Worm (Caenorhabditis elegans): ENCODE results near the gene fln-2.

The fln-2 gene

DNA sequence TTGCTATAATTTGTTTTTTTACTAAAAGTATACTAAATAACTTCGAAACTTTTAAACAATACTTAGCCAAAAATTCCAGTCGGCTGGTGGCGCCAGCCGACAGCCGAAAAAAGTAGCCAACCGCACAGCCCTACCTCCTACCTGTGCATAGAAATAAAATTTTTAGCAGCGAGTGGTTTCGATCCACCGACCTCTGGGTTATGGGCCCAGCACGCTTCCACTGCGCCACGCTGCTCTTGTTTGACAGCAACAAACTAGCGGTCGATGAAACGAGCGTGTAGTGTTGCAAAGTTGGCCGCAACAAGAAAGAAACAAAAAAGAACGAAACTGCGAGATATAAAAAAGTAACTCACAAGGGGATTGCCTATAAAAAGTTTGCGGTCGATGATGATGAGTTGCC lies 24.5 kb upstream of the fln-2 start (continued):
- no peak for TF ChIP-seq elt-1 (tag; optimal IDR thresholded peaks at IDR 0.05)
- TF ChIP-seq zag-1 (tag; optimal IDR thresholded peaks at IDR 0.05): no peak

- TF ChIP-seq fkh-10 (GFP tag; optimal IDR thresholded peaks at IDR 0.05): peak; percentile 39
- TF ChIP-seq sea-2 (GFP tag; optimal IDR thresholded peaks at IDR 0.05): no peak
These were observed 23.8 kb upstream of the fln-2 start for ce11 chrX:9373729-9374128.

DNA sequence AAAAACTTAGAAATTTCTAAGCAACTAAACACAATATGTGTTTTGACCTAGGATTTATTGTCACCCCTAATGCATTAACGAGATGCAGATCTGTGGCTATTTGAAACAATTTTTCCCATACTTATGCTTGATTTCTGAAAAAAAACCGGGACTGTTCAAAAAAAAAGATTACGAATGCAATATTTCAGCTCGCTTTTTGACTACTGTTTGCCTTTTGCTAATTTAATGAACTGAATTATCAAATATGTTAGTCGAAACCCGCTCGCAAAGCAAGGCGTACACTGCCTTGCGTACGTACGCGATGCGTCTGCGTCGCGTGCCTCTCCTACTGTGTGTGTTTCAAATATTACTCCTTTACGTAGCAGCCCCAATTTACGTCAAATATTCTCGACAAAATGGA lies 10.5 kb upstream of the fln-2 start, which contains the start of gene C23F12.4:
TSS of gene C23F12.4 (plus strand) at position 301 of the 400 bp plus-strand sequence.
- TF ChIP-seq fos-1 (tag; optimal IDR thresholded peaks at IDR 0.05) (no peak), nhr-237 (tag; optimal IDR thresholded peaks at IDR 0.05) (no peak), unc-39 (tag; optimal IDR thresholded peaks at IDR 0.05) (no peak), jun-1 (tag; optimal IDR thresholded peaks at IDR 0.05) (no peak), R02D3.7 (tag; optimal IDR thresholded peaks at IDR 0.05) (no peak), pha-4 (tag; optimal IDR thresholded peaks at IDR 0.05) (no peak), elt-3 (tag; optimal IDR thresholded peaks at IDR 0.05) (no peak), sea-2 (GFP tag; optimal IDR thresholded peaks at IDR 0.05) (no peak)

DNA sequence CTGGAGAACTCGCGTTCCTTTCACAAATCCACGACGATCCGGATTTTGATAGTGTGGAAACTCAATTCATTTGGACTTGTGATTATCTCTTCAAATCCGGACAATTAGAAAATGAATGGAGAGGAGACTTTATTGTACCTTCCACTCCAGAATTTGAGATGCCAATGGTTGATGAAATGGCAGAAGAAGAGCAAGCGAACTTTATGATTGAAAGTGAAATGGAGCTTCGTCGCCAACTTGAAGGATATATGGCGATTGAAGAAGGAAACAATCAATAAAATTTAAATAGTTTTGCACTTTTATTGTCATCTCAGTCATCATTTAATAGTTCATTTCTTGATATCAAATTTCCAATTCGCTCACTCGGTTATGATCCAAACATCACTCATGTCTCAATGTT lies 8.8 kb upstream of the fln-2 start:
- no peak for TF ChIP-seq ceh-9 (tag; optimal IDR thresholded peaks at IDR 0.05)
- no peak for TF ChIP-seq egl-27 (tag; optimal IDR thresholded peaks at IDR 0.05)
- no peak for TF ChIP-seq nhr-77 (tag; optimal IDR thresholded peaks at IDR 0.05)
- TF ChIP-seq ceh-16 (tag; optimal IDR thresholded peaks at IDR 0.05): no peak
- no peak for TF ChIP-seq fkh-2 (tag; optimal IDR thresholded peaks at IDR 0.05)
- TF ChIP-seq elt-2 (tag; optimal IDR thresholded peaks at IDR 0.05): no peak

ce11 chrX:9391345-9391744 lies 6.2 kb upstream of the fln-2 start, which contains the start of gene C23F12.3:
C23F12.3 (plus strand) TSS chrX:9391645.
- TF ChIP-seq jun-1 (tag; optimal IDR thresholded peaks at IDR 0.05) (no peak), nhr-23 (tag; optimal IDR thresholded peaks at IDR 0.05) (no peak), fkh-10 (GFP tag; optimal IDR thresholded peaks at IDR 0.05) (no peak), fkh-2 (tag; optimal IDR thresholded peaks at IDR 0.05) (no peak), lsy-12 (tag; optimal IDR thresholded peaks at IDR 0.05) (no peak), zag-1 (tag; optimal IDR thresholded peaks at IDR 0.05) (no peak), aly-2 (tag; optimal IDR thresholded peaks at IDR 0.05) (no peak), ztf-11 (tag; optimal IDR thresholded peaks at IDR 0.05) (no peak), unc-62 (GFP tag; optimal IDR thresholded peaks at IDR 0.05) (no peak), eor-1 (tag; optimal IDR thresholded peaks at IDR 0.05) (no peak), pqm-1 (tag; optimal IDR thresholded peaks at IDR 0.05) (no peak), elt-1 (tag; optimal IDR thresholded peaks at IDR 0.05) (no peak), hmg-11 (tag; optimal IDR thresholded peaks at IDR 0.05) (no peak), nhr-12 (tag; optimal IDR thresholded peaks at IDR 0.05) (no peak), snpc-4 (tag; optimal IDR thresholded peaks at IDR 0.05) (no peak), elt-2 (tag; optimal IDR thresholded peaks at IDR 0.05) (no peak), nhr-43 (tag; optimal IDR thresholded peaks at IDR 0.05; ENCODE audit: poor library complexity, severe bottlenecking) (no peak)

ce11 chrX:9393750-9394149 lies 3.8 kb upstream of the fln-2 start, which contains the start of gene C23F12.9:
C23F12.9 (plus strand) TSS chrX:9394050.
- TF ChIP-seq ztf-4 (tag; optimal IDR thresholded peaks at IDR 0.05) (no peak), aly-2 (tag; optimal IDR thresholded peaks at IDR 0.05) (no peak), fkh-10 (GFP tag; optimal IDR thresholded peaks at IDR 0.05) (no peak), ceh-82 (tag; optimal IDR thresholded peaks at IDR 0.05) (no peak), fkh-2 (tag; optimal IDR thresholded peaks at IDR 0.05) (no peak), ZK546.5 (tag; optimal IDR thresholded peaks at IDR 0.05) (no peak), ceh-9 (tag; optimal IDR thresholded peaks at IDR 0.05) (no peak), fos-1 (tag; optimal IDR thresholded peaks at IDR 0.05) (no peak), hmg-11 (tag; optimal IDR thresholded peaks at IDR 0.05) (no peak), nhr-25 (tag; optimal IDR thresholded peaks at IDR 0.05) (no peak), ceh-28 (tag; optimal IDR thresholded peaks at IDR 0.05) (no peak)
